Fruit fly (Drosophila melanogaster) whole organism, embryonic: ENCODE measurements around the gene Ada1-2.
A peak's percentile ranks its signal among the peaks of the same experiment; 100 is the strongest.

Source experiments
- CG10274 ChIP-seq: fragments of 200-800 bp; sonication (Bioruptor generic); optimal IDR thresholded peaks from 3 replicates; lab custom pipeline; 2017; ENCODE audit warnings: missing biosample characterization, mild to moderate bottlenecking, missing genetic modification characterization
- CG12219 ChIP-seq: fragments of 200-800 bp; sonication (Bioruptor generic); optimal IDR thresholded peaks from 3 replicates; lab custom pipeline; 2018; ENCODE audit warnings: missing biosample characterization, mild to moderate bottlenecking, missing genetic modification characterization
- CG12236 ChIP-seq: fragments of 200-800 bp; sonication (Bioruptor generic); optimal IDR thresholded peaks from 2 replicates; lab custom pipeline; 2016; ENCODE audit warnings: missing biosample characterization, missing genetic modification characterization
- CG13123 ChIP-seq: fragments of 200-800 bp; sonication (Bioruptor generic); optimal IDR thresholded peaks from 2 replicates; lab custom pipeline; 2016; ENCODE audit warnings: missing biosample characterization, missing genetic modification characterization
- CG13624 ChIP-seq: fragments of 200-800 bp; sonication (Bioruptor generic); optimal IDR thresholded peaks from 2 replicates; lab custom pipeline; 2016; ENCODE audit warnings: missing biosample characterization, missing genetic modification characterization
- CG15073 ChIP-seq: fragments of 200-800 bp; sonication (Bioruptor generic); optimal IDR thresholded peaks from 2 replicates; lab custom pipeline; 2016; ENCODE audit warnings: missing biosample characterization, missing genetic modification characterization
- CG15514 ChIP-seq: fragments of 200-800 bp; sonication (Bioruptor generic); optimal IDR thresholded peaks from 3 replicates; lab custom pipeline; 2017; ENCODE audit warnings: missing biosample characterization, missing genetic modification characterization, mild to moderate bottlenecking, moderate library complexity, missing genetic modification reagents
- CG16815 ChIP-seq: fragments of 200-800 bp; sonication (Bioruptor generic); optimal IDR thresholded peaks from 3 replicates; lab custom pipeline; 2017; ENCODE audit warnings: missing biosample characterization, mild to moderate bottlenecking, missing genetic modification characterization
- CG1832 ChIP-seq: fragments of 200-800 bp; sonication (Bioruptor generic); optimal IDR thresholded peaks from 2 replicates; lab custom pipeline; 2017; ENCODE audit warnings: missing biosample characterization, mild to moderate bottlenecking, missing genetic modification characterization, inconsistent platforms
- CG2875 ChIP-seq: fragments of 200-800 bp; sonication (Bioruptor generic); optimal IDR thresholded peaks from 2 replicates; lab custom pipeline; 2017; ENCODE audit warnings: missing biosample characterization, mild to moderate bottlenecking, missing genetic modification characterization, missing genetic modification reagents
- CG3281 ChIP-seq: fragments of 200-800 bp; sonication (Bioruptor generic); optimal IDR thresholded peaks from 3 replicates; lab custom pipeline; 2017; ENCODE audit warnings: missing biosample characterization, mild to moderate bottlenecking, missing genetic modification characterization
- CG3847 ChIP-seq: fragments of 200-800 bp; sonication (Bioruptor generic); IDR thresholded peaks from 2 replicates; pipeline ENCODE4 v1.3.6; 2022; ENCODE audit warnings: missing biosample characterization, missing genetic modification characterization
- CG4404 ChIP-seq: fragments of 200-800 bp; sonication (Bioruptor generic); IDR thresholded peaks from 2 replicates; pipeline ENCODE4 v1.3.6; 2022; ENCODE audit warnings: missing biosample characterization, missing genetic modification characterization
- CG5180 ChIP-seq: fragments of 200-800 bp; sonication (Bioruptor generic); optimal IDR thresholded peaks from 3 replicates; lab custom pipeline; 2017; ENCODE audit warnings: missing biosample characterization, missing genetic modification characterization, mild to moderate bottlenecking, moderate library complexity, missing genetic modification reagents
- CG6254 ChIP-seq: fragments of 200-800 bp; sonication (Bioruptor generic); optimal IDR thresholded peaks from 3 replicates; lab custom pipeline; 2017; ENCODE audit warnings: mild to moderate bottlenecking, missing biosample characterization, missing genetic modification reagents, missing genetic modification characterization
- CG6854 ChIP-seq: fragments of 200-800 bp; sonication (Bioruptor generic); optimal IDR thresholded peaks from 3 replicates; lab custom pipeline; 2017; ENCODE audit warnings: missing biosample characterization, mild to moderate bottlenecking, missing genetic modification characterization
- CG7963 ChIP-seq: fragments of 200-800 bp; sonication (Bioruptor generic); IDR thresholded peaks from 3 replicates; pipeline ENCODE4 v1.3.6; 2022; ENCODE audit warnings: missing biosample characterization, missing genetic modification characterization; ENCODE audit not compliant: partially characterized antibody
- CG8478 ChIP-seq: fragments of >200 bp; optimal IDR thresholded peaks from 2 replicates; lab custom pipeline; 2018
- CG8944 ChIP-seq: fragments of 200-800 bp; sonication (Bioruptor generic); optimal IDR thresholded peaks from 3 replicates; lab custom pipeline; 2016; ENCODE audit warnings: missing biosample characterization, missing genetic modification characterization
- CG9817 ChIP-seq: fragments of 200-800 bp; sonication (Bioruptor generic); optimal IDR thresholded peaks from 2 replicates; lab custom pipeline; 2018; ENCODE audit warnings: missing biosample characterization, mild to moderate bottlenecking, missing genetic modification characterization, moderate library complexity
- Dll ChIP-seq: fragments of 200-800 bp; sonication (Bioruptor generic); IDR thresholded peaks from 4 replicates; pipeline ENCODE4 v1.3.6; 2022; ENCODE audit warnings: missing biosample characterization, missing genetic modification characterization; ENCODE audit not compliant: partially characterized antibody
- E2f2 ChIP-seq: fragments of 200-800 bp; sonication (Bioruptor generic); IDR thresholded peaks from 2 replicates; pipeline ENCODE4 v1.3.6; 2022; ENCODE audit warnings: missing biosample characterization, missing genetic modification characterization
- ERR ChIP-seq: fragments of 200-800 bp; sonication (Bioruptor generic); optimal IDR thresholded peaks from 2 replicates; lab custom pipeline; 2016; ENCODE audit warnings: missing biosample characterization, missing genetic modification characterization
- Fer3 ChIP-seq: fragments of 200-800 bp; sonication (Bioruptor generic); optimal IDR thresholded peaks from 2 replicates; lab custom pipeline; 2018; ENCODE audit warnings: missing biosample characterization, mild to moderate bottlenecking, missing genetic modification characterization, moderate library complexity
- Hey ChIP-seq: fragments of 200-800 bp; sonication (Bioruptor generic); optimal IDR thresholded peaks from 3 replicates; lab custom pipeline; 2018; ENCODE audit warnings: missing biosample characterization, mild to moderate bottlenecking, missing genetic modification characterization
- Hr51 ChIP-seq, 2 experiments: fragments of 200-800 bp; sonication (Bioruptor generic); optimal IDR thresholded peaks; 2 replicates in 1 of 2; 3 replicates in 1 of 2; lab custom pipeline; 2016 to 2018; ENCODE audit warnings: missing biosample characterization in 2 of 2, missing genetic modification characterization in 2 of 2, mild to moderate bottlenecking in 1 of 2, moderate library complexity in 1 of 2
- Jarid2 ChIP-seq: fragments of 200-800 bp; sonication (Bioruptor generic); optimal IDR thresholded peaks from 3 replicates; lab custom pipeline; 2017; ENCODE audit warnings: mild to moderate bottlenecking, missing biosample characterization, missing genetic modification reagents, missing genetic modification characterization
- MTF-1 ChIP-seq: fragments of 200-800 bp; sonication (Bioruptor generic); optimal IDR thresholded peaks from 2 replicates; lab custom pipeline; 2018; ENCODE audit warnings: missing biosample characterization, mild to moderate bottlenecking, missing genetic modification characterization, borderline replicate concordance
- Ptx1 ChIP-seq: fragments of 200-800 bp; sonication (Bioruptor generic); IDR thresholded peaks from 2 replicates; pipeline ENCODE4 v1.3.6; 2022; ENCODE audit warnings: missing biosample characterization, missing genetic modification characterization
- Spps ChIP-seq: fragments of 200-800 bp; sonication (Bioruptor generic); optimal IDR thresholded peaks from 2 replicates; lab custom pipeline; 2018; ENCODE audit warnings: missing biosample characterization, mild to moderate bottlenecking, missing genetic modification characterization
- Tbp ChIP-seq: fragments of >200 bp; optimal IDR thresholded peaks from 2 replicates; lab custom pipeline; 2018; ENCODE audit warnings: missing biosample characterization, missing genetic modification characterization
- ab ChIP-seq: fragments of 200-800 bp; sonication (Bioruptor generic); optimal IDR thresholded peaks from 2 replicates; lab custom pipeline; 2016; ENCODE audit warnings: missing biosample characterization, missing genetic modification characterization
- abd-A ChIP-seq: fragments of 200-800 bp; sonication (Bioruptor generic); optimal IDR thresholded peaks from 3 replicates; lab custom pipeline; 2019; ENCODE audit warnings: missing biosample characterization, mild to moderate bottlenecking, missing genetic modification characterization, moderate library complexity
- bab2 ChIP-seq: fragments of 200-800 bp; sonication (Bioruptor generic); optimal IDR thresholded peaks from 2 replicates; lab custom pipeline; 2016; ENCODE audit warnings: missing biosample characterization, missing genetic modification characterization
- cas ChIP-seq: fragments of 200-800 bp; sonication (Bioruptor generic); IDR thresholded peaks from 2 replicates; pipeline ENCODE4 v1.3.6; 2022; ENCODE audit warnings: missing biosample characterization, missing genetic modification characterization
- ems ChIP-seq: fragments of 200-800 bp; sonication (Bioruptor generic); optimal IDR thresholded peaks from 3 replicates; lab custom pipeline; 2016; ENCODE audit warnings: missing biosample characterization, missing genetic modification characterization
- fu2 ChIP-seq: fragments of 200-800 bp; sonication (Bioruptor generic); optimal IDR thresholded peaks from 2 replicates; lab custom pipeline; 2016; ENCODE audit warnings: missing biosample characterization, missing genetic modification characterization
- gce ChIP-seq: fragments of 200-800 bp; sonication (Bioruptor generic); IDR thresholded peaks from 3 replicates; pipeline ENCODE4 v1.3.6; 2022; ENCODE audit warnings: missing biosample characterization, missing genetic modification characterization
- gcm ChIP-seq: fragments of 200-800 bp; sonication (Bioruptor generic); optimal IDR thresholded peaks from 2 replicates; lab custom pipeline; 2019; ENCODE audit warnings: missing biosample characterization, mild to moderate bottlenecking, missing genetic modification characterization, moderate library complexity
- gcm2 ChIP-seq: fragments of 200-800 bp; sonication (Bioruptor generic); optimal IDR thresholded peaks from 2 replicates; lab custom pipeline; 2016; ENCODE audit warnings: missing biosample characterization, missing genetic modification characterization
- gt ChIP-seq: fragments of 200-800 bp; sonication (Bioruptor generic); IDR thresholded peaks from 2 replicates; pipeline ENCODE4 v1.3.6; 2022; ENCODE audit warnings: missing biosample characterization, missing genetic modification characterization
- hth ChIP-seq: fragments of >200 bp; optimal IDR thresholded peaks from 2 replicates; lab custom pipeline; 2017; ENCODE audit warnings: inconsistent platforms
- lmd ChIP-seq: fragments of 200-800 bp; sonication (Bioruptor generic); IDR thresholded peaks from 2 replicates; pipeline ENCODE4 v1.3.6; 2022; ENCODE audit warnings: missing biosample characterization, missing genetic modification characterization
- lov ChIP-seq, 2 experiments: fragments of 200-800 bp in 1 of 2; fragments of >200 bp in 1 of 2; sonication (Bioruptor generic) in 1 of 2; IDR thresholded peaks in 1 of 2; optimal IDR thresholded peaks in 1 of 2; 2 replicates in 1 of 2; 3 replicates in 1 of 2; pipeline versions ENCODE4 v1.3.6 to Lab custom; 2017 to 2022; ENCODE audit warnings: missing biosample characterization in 1 of 2, missing genetic modification characterization in 1 of 2
- mld ChIP-seq: fragments of 200-800 bp; sonication (Bioruptor generic); IDR thresholded peaks from 3 replicates; pipeline ENCODE4 v1.3.6; 2022; ENCODE audit warnings: missing biosample characterization, missing genetic modification characterization; ENCODE audit not compliant: partially characterized antibody
- pfk ChIP-seq: fragments of 200-800 bp; sonication (Bioruptor generic); optimal IDR thresholded peaks from 2 replicates; lab custom pipeline; 2018; ENCODE audit warnings: missing biosample characterization, mild to moderate bottlenecking, missing genetic modification characterization, moderate library complexity
- repo ChIP-seq: fragments of 200-800 bp; sonication (Bioruptor generic); optimal IDR thresholded peaks from 2 replicates; lab custom pipeline; 2016; ENCODE audit warnings: missing biosample characterization, missing genetic modification characterization
- ro ChIP-seq: fragments of 200-800 bp; sonication (Bioruptor generic); IDR thresholded peaks from 2 replicates; pipeline ENCODE4 v1.3.6; 2022; ENCODE audit warnings: missing biosample characterization, missing genetic modification characterization
- sob ChIP-seq: fragments of 200-800 bp; sonication (Bioruptor generic); IDR thresholded peaks from 2 replicates; pipeline ENCODE4 v1.3.6; 2022; ENCODE audit warnings: missing biosample characterization, missing genetic modification characterization
- tap ChIP-seq: fragments of 200-800 bp; optimal IDR thresholded peaks from 3 replicates; lab custom pipeline; 2019; ENCODE audit warnings: missing biosample characterization, mild to moderate bottlenecking, missing genetic modification characterization, moderate library complexity
- tup ChIP-seq: fragments of 200-800 bp; sonication (Bioruptor generic); optimal IDR thresholded peaks from 2 replicates; lab custom pipeline; 2016; ENCODE audit warnings: missing biosample characterization, mild to moderate bottlenecking, missing genetic modification characterization, moderate library complexity

Ada1-2 gene

dm6 chr2L:11949917-11950316 is 42.8 kb upstream of the Ada1-2 start (continued):
- peak in 1 of 2 experiments; percentile 41 for TF ChIP-seq Hr51 (GFP tag; optimal IDR thresholded peaks at IDR 0.05; lab: Kevin White, UChicago)
- TF ChIP-seq hth (lab: Kevin White, UChicago): no peak
- TF ChIP-seq CG7963 (GFP tag; lab: Robert Waterston, UW): no peak
- no peak for TF ChIP-seq MTF-1
- no peak for TF ChIP-seq lov (optimal IDR thresholded peaks at IDR 0.05; lab: Kevin White, UChicago)
- TF ChIP-seq lov (GFP tag; IDR thresholded peaks at IDR 0.05; lab: Robert Waterston, UW): peak; percentile 74; the same call in 2 of the 3 replicates
- TF ChIP-seq CG6254: no peak
- TF ChIP-seq tup (GFP tag; lab: Kevin White, UChicago): no peak
- no peak for TF ChIP-seq pfk (GFP tag; lab: Kevin White, UChicago)
- no peak for TF ChIP-seq CG13123
- TF ChIP-seq repo (GFP tag; lab: Kevin White, UChicago): no peak
- TF ChIP-seq CG6854 (GFP tag; lab: Kevin White, UChicago): no peak
- TF ChIP-seq Dll (GFP tag; lab: Robert Waterston, UW): no peak
- TF ChIP-seq fu2 (GFP tag; lab: Kevin White, UChicago): no peak
- TF ChIP-seq Spps (tag; lab: Kevin White, UChicago): no peak
- no peak for TF ChIP-seq CG3281 (GFP tag; lab: Kevin White, UChicago)
- TF ChIP-seq tap (tag; lab: Kevin White, UChicago): no peak
- TF ChIP-seq CG4404 (GFP tag; lab: Robert Waterston, UW): peak; percentile 42; the same call in 1 of the 2 replicates
- TF ChIP-seq sob (GFP tag; lab: Robert Waterston, UW): peak; percentile 60; the same call in 1 of the 2 replicates
- TF ChIP-seq CG16815 (GFP tag; lab: Kevin White, UChicago): peak; percentile 0
- no peak for TF ChIP-seq ab
- no peak for TF ChIP-seq gcm2 (GFP tag; lab: Kevin White, UChicago)
- no peak for TF ChIP-seq Hey
- TF ChIP-seq lmd (GFP tag; lab: Robert Waterston, UW): peak; percentile 52
- no peak for TF ChIP-seq gt (GFP tag; lab: Robert Waterston, UW)
- TF ChIP-seq CG3847 (GFP tag; lab: Robert Waterston, UW): no peak
- no peak for TF ChIP-seq gcm (GFP tag; lab: Kevin White, UChicago)
- TF ChIP-seq mld: no peak
- no peak for TF ChIP-seq gce (GFP tag; lab: Robert Waterston, UW)
- TF ChIP-seq ems: no peak
- TF ChIP-seq CG12219 (GFP tag; lab: Kevin White, UChicago): peak; percentile 45
- no peak for TF ChIP-seq CG15073 (GFP tag; lab: Kevin White, UChicago)
- peak; percentile 8 for TF ChIP-seq bab2 (GFP tag; lab: Kevin White, UChicago)
- TF ChIP-seq Tbp: no peak
- no peak for TF ChIP-seq abd-A (tag; lab: Kevin White, UChicago)
- TF ChIP-seq Fer3 (tag; lab: Kevin White, UChicago): no peak
- peak; percentile 15 for TF ChIP-seq CG2875 (GFP tag; lab: Kevin White, UChicago)
- no peak for TF ChIP-seq CG5180 (GFP tag; lab: Kevin White, UChicago)
- TF ChIP-seq CG9817 (tag; lab: Kevin White, UChicago): peak; percentile 20
- TF ChIP-seq CG12236 (GFP tag; lab: Kevin White, UChicago): no peak
- TF ChIP-seq E2f2: no peak
- no peak for TF ChIP-seq cas (GFP tag; lab: Robert Waterston, UW)
- TF ChIP-seq ERR: no peak
- TF ChIP-seq CG13624 (GFP tag; lab: Kevin White, UChicago): no peak
- no peak for TF ChIP-seq CG1832
- peak; percentile 55 for TF ChIP-seq Ptx1 (GFP tag; lab: Robert Waterston, UW)
- TF ChIP-seq Jarid2: no peak
- TF ChIP-seq CG15514 (GFP tag; lab: Kevin White, UChicago): no peak
- TF ChIP-seq CG8478: no peak
- TF ChIP-seq CG8944 (GFP tag; lab: Kevin White, UChicago): no peak
- no peak for TF ChIP-seq ro
- TF ChIP-seq CG10274 (GFP tag; lab: Kevin White, UChicago): no peak
